Fruit fly (Drosophila melanogaster): ENCODE data around the gene CG6683.

- TF ChIP-seq CG10631 (GFP tag; optimal IDR thresholded peaks at IDR 0.05) (no peak), CG7368 (GFP tag; optimal IDR thresholded peaks at IDR 0.05) (no peak), cyc (GFP tag; optimal IDR thresholded peaks at IDR 0.05) (no peak), achi (GFP tag; optimal IDR thresholded peaks at IDR 0.05) (no peak), Blimp-1 (GFP tag; optimal IDR thresholded peaks at IDR 0.05) (no peak), CG31627 (GFP tag; optimal IDR thresholded peaks at IDR 0.05) (no peak)
These were observed 13.1 kb upstream of the CG6683 start for dm6 chr3L:8527829-8528228.

Data from whole organism, prepupa.